Worm (Caenorhabditis elegans) whole organism, late embryonic: ENCODE data around the gene ttr-29.

Experiments used
- ets-4 ChIP-seq: sonication (generic microtip); optimal IDR thresholded peaks from 2 replicates; lab custom pipeline; 2016; ENCODE audit warnings: missing genetic modification characterization, missing compliant biosample characterization
- gmeb-2 ChIP-seq: sonication (generic microtip); optimal IDR thresholded peaks from 2 replicates; lab custom pipeline; 2016; ENCODE audit warnings: missing genetic modification characterization, inconsistent platforms, missing compliant biosample characterization
- nhr-11 ChIP-seq: fragments of 150-350 bp; optimal IDR thresholded peaks from 2 replicates; lab custom pipeline; 2014; ENCODE audit warnings: missing biosample characterization, missing genetic modification characterization
- pqm-1 ChIP-seq: sonication (generic microtip); optimal IDR thresholded peaks from 2 replicates; lab custom pipeline; 2016; ENCODE audit warnings: missing genetic modification characterization, missing compliant biosample characterization

ce11 chrV:12944229-12944628 lies 37.6 kb upstream of the ttr-29 start, which contains the start of gene T16G1.3:
- TF ChIP-seq gmeb-2 (tag; lab: Kevin White, UChicago) = no peak
- TF ChIP-seq pqm-1 (tag; lab: Kevin White, UChicago) = no peak
- TF ChIP-seq ets-4 (tag; lab: Kevin White, UChicago) = no peak
- TF ChIP-seq nhr-11 (tag; lab: Kevin White, UChicago) = no peak
